Fruit fly (Drosophila melanogaster) whole organism, embryonic: ENCODE data around the gene CG6005.

ENCODE experiments used
- CG10654 ChIP-seq: fragments of 200-800 bp; sonication (Bioruptor generic); optimal IDR thresholded peaks from 2 replicates; lab custom pipeline; 2016; ENCODE audit warnings: missing biosample characterization, missing genetic modification characterization
- CG11093 ChIP-seq: fragments of 200-800 bp; sonication (Bioruptor generic); IDR thresholded peaks from 3 replicates; pipeline ENCODE4 v1.3.6; 2022; ENCODE audit warnings: missing biosample characterization, missing genetic modification characterization
- CG11723 ChIP-seq: fragments of 200-800 bp; sonication (Bioruptor generic); optimal IDR thresholded peaks from 2 replicates; lab custom pipeline; 2017; ENCODE audit warnings: missing biosample characterization, mild to moderate bottlenecking, missing genetic modification characterization
- CG15696 ChIP-seq: fragments of 200-800 bp; sonication (Bioruptor generic); optimal IDR thresholded peaks from 2 replicates; lab custom pipeline; 2019; ENCODE audit warnings: missing biosample characterization, mild to moderate bottlenecking, missing genetic modification characterization, moderate library complexity
- CG16813 ChIP-seq: fragments of 200-800 bp; sonication (Bioruptor generic); IDR thresholded peaks from 3 replicates; pipeline ENCODE4 v1.3.6; 2022; ENCODE audit warnings: missing biosample characterization, missing genetic modification characterization; ENCODE audit not compliant: partially characterized antibody
- CG17186 ChIP-seq: fragments of 200-800 bp; sonication (Bioruptor generic); optimal IDR thresholded peaks from 3 replicates; lab custom pipeline; 2017; ENCODE audit warnings: missing biosample characterization, missing genetic modification reagents, missing genetic modification characterization
- CG2712 ChIP-seq: fragments of 200-800 bp; optimal IDR thresholded peaks from 3 replicates; lab custom pipeline; 2019; ENCODE audit warnings: missing biosample characterization, mild to moderate bottlenecking, missing genetic modification characterization, moderate library complexity
- CG32532 ChIP-seq: fragments of 200-800 bp; sonication (Bioruptor generic); IDR thresholded peaks from 2 replicates; pipeline ENCODE4 v1.3.6; 2022; ENCODE audit warnings: missing biosample characterization, missing genetic modification characterization
- CG33557 ChIP-seq: fragments of 200-800 bp; sonication (Bioruptor generic); optimal IDR thresholded peaks from 2 replicates; lab custom pipeline; 2019; ENCODE audit warnings: missing biosample characterization, mild to moderate bottlenecking, missing genetic modification characterization, moderate library complexity
- CG3838 ChIP-seq: fragments of 200-800 bp; sonication (Bioruptor generic); optimal IDR thresholded peaks from 3 replicates; lab custom pipeline; 2016; ENCODE audit warnings: missing biosample characterization, missing genetic modification characterization
- CG4854 ChIP-seq: fragments of 200-800 bp; sonication (Bioruptor generic); optimal IDR thresholded peaks from 2 replicates; lab custom pipeline; 2016; ENCODE audit warnings: missing biosample characterization, missing genetic modification characterization, inconsistent platforms
- CG7357 ChIP-seq: fragments of 200-800 bp; sonication (Bioruptor generic); IDR thresholded peaks from 3 replicates; pipeline ENCODE4 v1.3.6; 2022; ENCODE audit warnings: missing biosample characterization, missing genetic modification characterization
- CG9932 ChIP-seq: fragments of 200-800 bp; sonication (Bioruptor generic); IDR thresholded peaks from 2 replicates; pipeline ENCODE4 v1.3.6; 2022; ENCODE audit warnings: missing biosample characterization, missing genetic modification characterization
- D ChIP-seq, 2 experiments: fragments of 200-800 bp in 1 of 2; fragments of >200 bp in 1 of 2; sonication (Bioruptor generic) in 1 of 2; optimal IDR thresholded peaks; 2 replicates in 1 of 2; 3 replicates in 1 of 2; lab custom pipeline; 2017; ENCODE audit warnings: mild to moderate bottlenecking in 1 of 2, missing biosample characterization in 1 of 2, missing genetic modification characterization in 1 of 2, missing genetic modification reagents in 1 of 2
- Dip3 ChIP-seq: fragments of 200-800 bp; sonication (Bioruptor generic); optimal IDR thresholded peaks from 3 replicates; lab custom pipeline; 2016; ENCODE audit warnings: missing biosample characterization, missing genetic modification characterization
- Dll ChIP-seq: fragments of 200-800 bp; sonication (Bioruptor generic); IDR thresholded peaks from 4 replicates; pipeline ENCODE4 v1.3.6; 2022; ENCODE audit warnings: missing biosample characterization, missing genetic modification characterization; ENCODE audit not compliant: partially characterized antibody
- Dref ChIP-seq: fragments of 200-800 bp; sonication (Bioruptor generic); IDR thresholded peaks from 2 replicates; pipeline ENCODE4 v1.3.6; 2022; ENCODE audit warnings: missing biosample characterization, missing genetic modification characterization
- Ets97D ChIP-seq: fragments of 200-800 bp; sonication (Bioruptor generic); optimal IDR thresholded peaks from 3 replicates; lab custom pipeline; 2016; ENCODE audit warnings: missing biosample characterization, missing genetic modification characterization
- Fer3 ChIP-seq: fragments of 200-800 bp; sonication (Bioruptor generic); optimal IDR thresholded peaks from 2 replicates; lab custom pipeline; 2018; ENCODE audit warnings: missing biosample characterization, mild to moderate bottlenecking, missing genetic modification characterization, moderate library complexity
- H15 ChIP-seq: fragments of 200-800 bp; sonication (Bioruptor generic); IDR thresholded peaks from 3 replicates; pipeline ENCODE4 v1.3.6; 2022; ENCODE audit warnings: missing biosample characterization, missing genetic modification characterization
- HLH54F ChIP-seq: fragments of 200-800 bp; sonication (Bioruptor generic); optimal IDR thresholded peaks from 3 replicates; lab custom pipeline; 2016; ENCODE audit warnings: missing biosample characterization, missing genetic modification characterization
- HmgD ChIP-seq: fragments of 200-800 bp; sonication (Bioruptor generic); optimal IDR thresholded peaks from 3 replicates; lab custom pipeline; 2016; ENCODE audit warnings: missing biosample characterization, missing genetic modification characterization
- Nf-YB ChIP-seq: fragments of 200-800 bp; sonication (Bioruptor generic); optimal IDR thresholded peaks from 3 replicates; lab custom pipeline; 2019; ENCODE audit warnings: missing biosample characterization, mild to moderate bottlenecking, missing genetic modification characterization, moderate library complexity
- PHDP ChIP-seq: fragments of 200-800 bp; sonication (Bioruptor generic); optimal IDR thresholded peaks from 3 replicates; lab custom pipeline; 2018; ENCODE audit warnings: missing biosample characterization, mild to moderate bottlenecking, missing genetic modification characterization, moderate library complexity
- ab ChIP-seq: fragments of 200-800 bp; sonication (Bioruptor generic); optimal IDR thresholded peaks from 2 replicates; lab custom pipeline; 2016; ENCODE audit warnings: missing biosample characterization, missing genetic modification characterization
- amos ChIP-seq: fragments of 200-800 bp; sonication (Bioruptor generic); IDR thresholded peaks from 2 replicates; pipeline ENCODE4 v1.3.6; 2022; ENCODE audit warnings: missing biosample characterization, missing genetic modification characterization; ENCODE audit not compliant: partially characterized antibody
- ap ChIP-seq: fragments of 200-800 bp; sonication (Bioruptor generic); IDR thresholded peaks from 2 replicates; pipeline ENCODE4 v1.3.6; 2022; ENCODE audit warnings: missing biosample characterization, missing genetic modification characterization
- az2 ChIP-seq: fragments of 200-800 bp; sonication (Bioruptor generic); optimal IDR thresholded peaks from 3 replicates; lab custom pipeline; 2016; ENCODE audit warnings: missing biosample characterization, missing genetic modification characterization
- cas ChIP-seq: fragments of 200-800 bp; sonication (Bioruptor generic); IDR thresholded peaks from 2 replicates; pipeline ENCODE4 v1.3.6; 2022; ENCODE audit warnings: missing biosample characterization, missing genetic modification characterization
- ci ChIP-seq: fragments of 200-800 bp; sonication (Bioruptor generic); IDR thresholded peaks from 3 replicates; pipeline ENCODE4 v1.3.6; 2022; ENCODE audit warnings: missing biosample characterization, missing genetic modification characterization
- crol ChIP-seq: fragments of 200-800 bp; sonication (Bioruptor generic); IDR thresholded peaks from 2 replicates; pipeline ENCODE4 v1.3.6; 2022; ENCODE audit warnings: missing biosample characterization, missing genetic modification characterization
- cwo ChIP-seq: fragments of 200-800 bp; sonication (Bioruptor generic); optimal IDR thresholded peaks from 3 replicates; lab custom pipeline; 2017; ENCODE audit warnings: missing biosample characterization, missing genetic modification characterization, mild to moderate bottlenecking, moderate library complexity, missing genetic modification reagents
- danr ChIP-seq: fragments of 200-800 bp; sonication (Bioruptor generic); IDR thresholded peaks from 2 replicates; pipeline ENCODE4 v1.3.6; 2022; ENCODE audit warnings: missing biosample characterization, missing genetic modification characterization
- dati ChIP-seq: fragments of 200-800 bp; sonication (Bioruptor generic); IDR thresholded peaks from 2 replicates; pipeline ENCODE4 v1.3.6; 2022; ENCODE audit warnings: missing biosample characterization, missing genetic modification characterization
- dmrt11E ChIP-seq: fragments of 200-800 bp; sonication (Bioruptor generic); optimal IDR thresholded peaks from 3 replicates; lab custom pipeline; 2018; ENCODE audit warnings: missing biosample characterization, mild to moderate bottlenecking, missing genetic modification characterization, moderate library complexity
- emc ChIP-seq: fragments of 200-800 bp; sonication (Bioruptor generic); optimal IDR thresholded peaks from 2 replicates; lab custom pipeline; 2016; ENCODE audit warnings: missing biosample characterization, missing genetic modification characterization
- fd64A ChIP-seq: fragments of 200-800 bp; sonication (Bioruptor generic); optimal IDR thresholded peaks from 3 replicates; lab custom pipeline; 2018; ENCODE audit warnings: missing biosample characterization, mild to moderate bottlenecking, missing genetic modification characterization
- gcm2 ChIP-seq: fragments of 200-800 bp; sonication (Bioruptor generic); optimal IDR thresholded peaks from 2 replicates; lab custom pipeline; 2016; ENCODE audit warnings: missing biosample characterization, missing genetic modification characterization
- hbn ChIP-seq: fragments of 200-800 bp; sonication (Bioruptor generic); IDR thresholded peaks from 2 replicates; pipeline ENCODE4 v1.3.6; 2022; ENCODE audit warnings: missing biosample characterization, missing genetic modification characterization; ENCODE audit not compliant: partially characterized antibody
- hth ChIP-seq: fragments of >200 bp; optimal IDR thresholded peaks from 2 replicates; lab custom pipeline; 2017; ENCODE audit warnings: inconsistent platforms
- jing ChIP-seq: fragments of 200-800 bp; sonication (Bioruptor generic); optimal IDR thresholded peaks from 2 replicates; lab custom pipeline; 2018; ENCODE audit warnings: missing biosample characterization, mild to moderate bottlenecking, missing genetic modification characterization
- lab ChIP-seq: fragments of 200-800 bp; sonication (Bioruptor generic); optimal IDR thresholded peaks from 3 replicates; lab custom pipeline; 2017; ENCODE audit warnings: missing biosample characterization, missing genetic modification characterization, mild to moderate bottlenecking, moderate library complexity, missing genetic modification reagents
- mirr ChIP-seq: fragments of 200-800 bp; sonication (Bioruptor generic); optimal IDR thresholded peaks from 3 replicates; lab custom pipeline; 2018; ENCODE audit warnings: missing biosample characterization, mild to moderate bottlenecking, missing genetic modification characterization
- nerfin-2 ChIP-seq: fragments of 200-800 bp; sonication (Bioruptor generic); IDR thresholded peaks from 2 replicates; pipeline ENCODE4 v1.3.6; 2022; ENCODE audit warnings: missing biosample characterization, missing genetic modification characterization; ENCODE audit not compliant: partially characterized antibody
- onecut ChIP-seq: fragments of 200-800 bp; sonication (Bioruptor generic); IDR thresholded peaks from 2 replicates; pipeline ENCODE4 v1.3.6; 2022; ENCODE audit warnings: missing biosample characterization, missing genetic modification characterization
- otp ChIP-seq: fragments of 200-800 bp; sonication (Bioruptor generic); IDR thresholded peaks from 3 replicates; pipeline ENCODE4, ENCODE4 v1.3.6; 2022; ENCODE audit warnings: missing biosample characterization, missing genetic modification characterization
- ssp ChIP-seq: fragments of 200-800 bp; sonication (Bioruptor generic); IDR thresholded peaks from 2 replicates; pipeline ENCODE4 v1.3.6; 2022; ENCODE audit warnings: missing biosample characterization, missing genetic modification characterization
- tgo ChIP-seq: fragments of 200-800 bp; sonication (Bioruptor generic); IDR thresholded peaks from 3 replicates; pipeline ENCODE4 v1.3.6; 2022; ENCODE audit warnings: missing biosample characterization, missing genetic modification characterization
- toy ChIP-seq: fragments of 200-800 bp; sonication (Bioruptor generic); IDR thresholded peaks from 2 replicates; pipeline ENCODE4 v1.3.6; 2022; ENCODE audit warnings: missing biosample characterization, missing genetic modification characterization
- zf30C ChIP-seq: fragments of 200-800 bp; sonication (Bioruptor generic); optimal IDR thresholded peaks from 3 replicates; lab custom pipeline; 2018; ENCODE audit warnings: missing biosample characterization, mild to moderate bottlenecking, missing genetic modification characterization

CG6005 gene

DNA sequence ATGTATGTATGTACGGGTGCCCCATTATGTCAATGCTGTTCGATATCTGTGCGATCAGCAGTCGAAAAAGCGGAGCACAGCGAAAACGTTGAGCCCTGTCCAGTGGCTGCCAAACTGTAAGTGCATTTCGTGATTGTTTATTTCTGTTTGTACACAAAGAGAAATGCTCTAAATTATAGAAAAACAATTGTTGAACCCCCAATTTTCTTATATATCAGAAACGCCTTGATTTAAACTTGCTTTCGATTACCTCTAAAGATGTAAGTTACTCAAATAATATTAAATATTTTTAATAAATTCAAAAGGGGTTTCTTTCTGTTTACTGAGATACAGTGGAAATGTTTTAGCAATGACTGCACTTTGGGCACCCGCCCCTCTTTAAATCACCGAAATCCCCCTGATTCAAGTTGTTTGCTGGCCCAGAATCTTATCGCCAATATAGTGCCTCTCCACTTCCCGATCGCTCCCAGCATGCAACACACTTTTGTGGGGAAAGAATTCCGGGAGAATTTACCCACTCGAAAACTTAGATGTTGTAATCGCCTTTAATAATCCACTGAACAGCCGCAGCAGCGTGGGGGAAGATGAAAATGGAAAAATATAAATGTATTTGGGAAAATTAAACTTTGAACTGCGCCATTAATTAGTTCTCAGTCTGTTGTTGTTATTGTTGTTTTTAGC, 8.9 kb downstream of the CG6005 start (continued):
- TF ChIP-seq crol (GFP tag; lab: Robert Waterston, UW) (peak; percentile 51), otp (GFP tag; lab: Robert Waterston, UW) (no peak), H15 (GFP tag; lab: Robert Waterston, UW) (peak; percentile 62; the same call in 2 of the 3 replicates), toy (GFP tag; lab: Robert Waterston, UW) (no peak), gcm2 (GFP tag; lab: Kevin White, UChicago) (no peak), CG17186 (GFP tag; lab: Kevin White, UChicago) (no peak), fd64A (GFP tag; lab: Kevin White, UChicago) (no peak), hbn (GFP tag; lab: Robert Waterston, UW) (no peak), CG11093 (GFP tag; lab: Robert Waterston, UW) (no peak), cwo (no peak), nerfin-2 (GFP tag; lab: Robert Waterston, UW) (no peak), Dref (no peak), lab (GFP tag; lab: Kevin White, UChicago) (no peak), danr (0 out of 2 replicates have a peak, but pooled peaks have one; percentile 20), CG3838 (no peak), mirr (GFP tag; lab: Kevin White, UChicago) (no peak), dmrt11E (peak; percentile 46), CG7357 (no peak), CG33557 (GFP tag; lab: Kevin White, UChicago) (no peak), Ets97D (GFP tag; lab: Kevin White, UChicago) (no peak), Dll (GFP tag; lab: Robert Waterston, UW) (no peak), hth (lab: Kevin White, UChicago) (no peak), CG15696 (tag; lab: Kevin White, UChicago) (no peak), CG2712 (tag; lab: Kevin White, UChicago) (peak; percentile 71), Fer3 (tag; lab: Kevin White, UChicago) (no peak), CG32532 (no peak), HmgD (GFP tag; lab: Kevin White, UChicago) (no peak), Nf-YB (GFP tag; lab: Kevin White, UChicago) (no peak), CG16813 (GFP tag; lab: Robert Waterston, UW) (no peak), tgo (peak; percentile 14; the same call in 1 of the 3 replicates), ap (GFP tag; lab: Robert Waterston, UW) (0 out of 2 replicates have a peak, but pooled peaks have one; percentile 5), ab (GFP tag; lab: Kevin White, UChicago) (no peak), emc (GFP tag; lab: Kevin White, UChicago) (no peak), jing (no peak), HLH54F (no peak), ci (GFP tag; lab: Robert Waterston, UW) (peak; percentile 78; the same call in 2 of the 3 replicates), dati (0 out of 2 replicates have a peak, but pooled peaks have one; percentile 35), amos (no peak), CG10654 (GFP tag; lab: Kevin White, UChicago) (no peak), PHDP (tag; lab: Kevin White, UChicago) (peak; percentile 37), onecut (GFP tag; lab: Robert Waterston, UW) (no peak), az2 (peak; percentile 45), cas (GFP tag; lab: Robert Waterston, UW) (no peak), D (optimal IDR thresholded peaks at IDR 0.05; lab: Kevin White, UChicago) (no peak), D (GFP tag; optimal IDR thresholded peaks at IDR 0.05; lab: Kevin White, UChicago) (peak; percentile 62), CG4854 (GFP tag; lab: Kevin White, UChicago) (no peak), CG9932 (GFP tag; lab: Robert Waterston, UW) (no peak), ssp (GFP tag; lab: Robert Waterston, UW) (no peak), Dip3 (GFP tag; lab: Kevin White, UChicago) (no peak), zf30C (GFP tag; lab: Kevin White, UChicago) (no peak), CG11723 (no peak)
